Worm (Caenorhabditis elegans): ENCODE measurements around the gene R12B2.6.

DNA sequence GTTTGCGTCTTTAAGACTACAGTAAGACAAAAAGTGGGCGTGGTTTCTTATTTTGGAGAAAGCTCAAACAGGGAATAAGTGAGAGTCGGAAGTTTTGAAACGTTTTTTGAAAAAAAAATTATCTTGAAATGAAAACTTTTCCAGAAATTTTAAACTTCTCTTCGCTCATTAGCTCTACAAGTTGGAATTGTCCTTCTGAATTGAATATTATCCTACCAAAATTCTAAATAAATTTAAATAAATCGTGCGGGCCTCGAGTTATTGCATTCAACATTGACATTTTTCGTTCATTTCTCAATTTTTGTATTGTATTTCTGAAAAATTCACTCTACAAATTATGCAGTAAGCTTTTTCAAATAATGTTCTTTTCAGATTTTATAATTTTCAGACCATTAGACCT, 28.7 kb downstream of the R12B2.6 start, which contains the start of gene R12B2.3:
- no peak for TF ChIP-seq lin-13 (GFP tag; optimal IDR thresholded peaks at IDR 0.05)
- TF ChIP-seq aha-1 (tag) = no peak
- no peak for TF ChIP-seq nhr-237 (tag; optimal IDR thresholded peaks at IDR 0.05)
- no peak for TF ChIP-seq F44E2.7 (GFP tag; IDR thresholded peaks at IDR 0.05)
- TF ChIP-seq F49E8.2 (tag; optimal IDR thresholded peaks at IDR 0.05; ENCODE audit: borderline replicate concordance) = no peak
- no peak for TF ChIP-seq dpl-1 (GFP tag; optimal IDR thresholded peaks at IDR 0.05)
- no peak for TF ChIP-seq aly-2 (tag; optimal IDR thresholded peaks at IDR 0.05)
